Worm (Caenorhabditis elegans) whole organism, L4 larva: ENCODE data around the gene W07A12.8.

Experiments
- F37D6.2 ChIP-seq: sonication (generic microtip); optimal IDR thresholded peaks from 2 replicates; lab custom pipeline; 2016; ENCODE audit warnings: mild to moderate bottlenecking, missing genetic modification characterization, missing compliant biosample characterization
- T20F7.1 ChIP-seq: fragments of 200-800 bp; sonication (Bioruptor generic); optimal IDR thresholded peaks from 2 replicates; lab custom pipeline; 2018; ENCODE audit warnings: mild to moderate bottlenecking, missing genetic modification characterization, missing compliant biosample characterization
- ZK337.2 ChIP-seq: fragments of 200-800 bp; sonication (Bioruptor generic); IDR thresholded peaks from 2 replicates; pipeline ENCODE4 v1.3.6; 2022; ENCODE audit warnings: missing genetic modification reagents, missing genetic modification characterization, missing compliant biosample characterization
- aha-1 ChIP-seq: fragments of 150-350 bp; peaks from one replicate; lab custom pipeline; 2014; ENCODE audit warnings: missing biosample characterization, missing genetic modification characterization
- aly-2 ChIP-seq: sonication (generic microtip); optimal IDR thresholded peaks from 2 replicates; lab custom pipeline; 2018; ENCODE audit warnings: missing biosample characterization, missing genetic modification characterization
- arid-1 ChIP-seq: fragments of 200-800 bp; sonication (Bioruptor generic); conservative IDR thresholded peaks from 2 replicates; pipeline ENCODE4 v1.3.6; 2022; ENCODE audit warnings: missing genetic modification reagents, missing genetic modification characterization, missing compliant biosample characterization
- attf-4 ChIP-seq: sonication (generic microtip); optimal IDR thresholded peaks from 3 replicates; lab custom pipeline; 2017; ENCODE audit warnings: missing biosample characterization, missing genetic modification characterization
- ces-1 ChIP-seq: fragments of 150-350 bp; sonication (generic microtip); optimal IDR thresholded peaks from 4 replicates; lab custom pipeline; 2014; ENCODE audit warnings: missing biosample characterization, missing genetic modification reagents, missing genetic modification characterization
- ctbp-1 ChIP-seq: fragments of 200-800 bp; sonication (Bioruptor generic); IDR thresholded peaks from 2 replicates; pipeline ENCODE4 v1.3.6; 2022; ENCODE audit warnings: missing genetic modification reagents, missing genetic modification characterization, missing compliant biosample characterization
- daf-16 ChIP-seq, 3 experiments: sonication (generic microtip); optimal IDR thresholded peaks; 2 replicates each; lab custom pipeline; 2016 to 2017; ENCODE audit warnings: missing genetic modification characterization in 3 of 3, missing genetic modification reagents in 3 of 3, mild to moderate bottlenecking in 2 of 3, missing compliant biosample characterization in 2 of 3, missing biosample characterization in 1 of 3, moderate library complexity in 1 of 3
- daf-19 ChIP-seq: fragments of 200-800 bp; sonication (Bioruptor generic); conservative IDR thresholded peaks from 2 replicates; pipeline ENCODE4 v1.3.6; 2022; ENCODE audit warnings: missing genetic modification characterization, missing compliant biosample characterization
- dmd-6 ChIP-seq: fragments of 200-800 bp; sonication (Bioruptor generic); IDR thresholded peaks from 2 replicates; pipeline ENCODE4 v1.3.6; 2022; ENCODE audit warnings: missing genetic modification reagents, missing genetic modification characterization, missing compliant biosample characterization
- dpl-1 ChIP-seq: fragments of 150-350 bp; optimal IDR thresholded peaks from 2 replicates; lab custom pipeline; 2014; ENCODE audit warnings: missing biosample characterization, missing genetic modification reagents, missing genetic modification characterization
- dve-1 ChIP-seq: sonication (generic microtip); optimal IDR thresholded peaks from 2 replicates; lab custom pipeline; 2017; ENCODE audit warnings: antibody characterized with exemption, mild to moderate bottlenecking, missing genetic modification characterization, missing compliant biosample characterization; ENCODE audit not compliant: insufficient read depth
- fkh-10 ChIP-seq: fragments of 150-350 bp; optimal IDR thresholded peaks from 2 replicates; lab custom pipeline; 2014; ENCODE audit warnings: missing biosample characterization, missing genetic modification reagents, missing genetic modification characterization
- hlh-11 ChIP-seq: fragments of 200-800 bp; sonication (Bioruptor generic); optimal IDR thresholded peaks from 2 replicates; lab custom pipeline; 2018; ENCODE audit warnings: mild to moderate bottlenecking, missing genetic modification characterization, missing compliant biosample characterization
- hmg-1.1 ChIP-seq: fragments of 200-800 bp; sonication (Bioruptor generic); IDR thresholded peaks from 2 replicates; pipeline ENCODE4 v1.3.6; 2022; ENCODE audit warnings: missing genetic modification reagents, missing genetic modification characterization, missing compliant biosample characterization
- lin-1 ChIP-seq: fragments of 200-800 bp; sonication (Bioruptor generic); IDR thresholded peaks from 2 replicates; pipeline ENCODE4 v1.3.6; 2022; ENCODE audit warnings: missing genetic modification reagents, missing genetic modification characterization, missing compliant biosample characterization
- lin-13 ChIP-seq: fragments of 150-350 bp; optimal IDR thresholded peaks from 2 replicates; lab custom pipeline; 2014; ENCODE audit warnings: missing biosample characterization, missing genetic modification reagents, missing genetic modification characterization
- lin-38 ChIP-seq: fragments of 200-800 bp; sonication (Bioruptor generic); IDR thresholded peaks from 2 replicates; pipeline ENCODE4 v1.3.6; 2022; ENCODE audit warnings: missing genetic modification reagents, missing genetic modification characterization, missing compliant biosample characterization
- lsy-2 ChIP-seq, 2 experiments: fragments of 150-350 bp in 1 of 2; sonication (generic microtip) in 1 of 2; optimal IDR thresholded peaks; 2 replicates each; lab custom pipeline; 2014 to 2017; ENCODE audit warnings: missing biosample characterization in 2 of 2, missing genetic modification characterization in 2 of 2
- mdl-1 ChIP-seq, 2 experiments: fragments of 150-350 bp in 1 of 2; sonication (generic microtip) in 1 of 2; optimal IDR thresholded peaks; 2 replicates each; lab custom pipeline; 2014 to 2017; ENCODE audit warnings: missing biosample characterization in 2 of 2, missing genetic modification characterization in 2 of 2
- mdt-29 ChIP-seq: fragments of 200-800 bp; sonication (Bioruptor generic); IDR thresholded peaks from 2 replicates; pipeline ENCODE4 v1.3.6; 2022; ENCODE audit warnings: missing genetic modification reagents, missing genetic modification characterization, missing compliant biosample characterization
- mep-1 ChIP-seq: fragments of 150-350 bp; sonication (generic microtip); optimal IDR thresholded peaks from 3 replicates; lab custom pipeline; 2014; ENCODE audit warnings: missing biosample characterization, missing genetic modification characterization
- mes-2 ChIP-seq: sonication (generic microtip); optimal IDR thresholded peaks from 2 replicates; lab custom pipeline; 2016; ENCODE audit warnings: missing genotype, mild to moderate bottlenecking, missing genetic modification characterization, missing compliant biosample characterization; ENCODE audit not compliant: poor library complexity, severe bottlenecking
- mxl-3 ChIP-seq: fragments of 200-800 bp; sonication (Bioruptor generic); optimal IDR thresholded peaks from 2 replicates; lab custom pipeline; 2018; ENCODE audit warnings: mild to moderate bottlenecking, missing genetic modification characterization, missing compliant biosample characterization
- nhr-11 ChIP-seq: fragments of 150-350 bp; optimal IDR thresholded peaks from 2 replicates; lab custom pipeline; 2014; ENCODE audit warnings: missing biosample characterization, missing genetic modification characterization
- nhr-28 ChIP-seq: fragments of 150-350 bp; optimal IDR thresholded peaks from 2 replicates; lab custom pipeline; 2014; ENCODE audit warnings: missing biosample characterization, missing genetic modification characterization
- nhr-48 ChIP-seq: sonication (generic microtip); optimal IDR thresholded peaks from 2 replicates; lab custom pipeline; 2016; ENCODE audit warnings: mild to moderate bottlenecking, missing genetic modification characterization, missing compliant biosample characterization
- nhr-6 ChIP-seq: fragments of 150-350 bp; optimal IDR thresholded peaks from 2 replicates; lab custom pipeline; 2014; ENCODE audit warnings: missing biosample characterization, missing genetic modification characterization
- nhr-77 ChIP-seq: fragments of 150-350 bp; optimal IDR thresholded peaks from 2 replicates; lab custom pipeline; 2014; ENCODE audit warnings: missing biosample characterization, missing genetic modification characterization
- pha-4 ChIP-seq, 2 experiments: fragments of 150-350 bp in 1 of 2; fragments of 200-800 bp in 1 of 2; sonication (Bioruptor generic) in 1 of 2; IDR thresholded peaks in 1 of 2; optimal IDR thresholded peaks in 1 of 2; 2 replicates each; pipeline versions ENCODE4 v1.3.6 to Lab custom; 2014 to 2022; ENCODE audit warnings: missing genetic modification characterization in 2 of 2, missing genetic modification reagents in 2 of 2, missing biosample characterization in 1 of 2, missing compliant biosample characterization in 1 of 2
- php-3 ChIP-seq: fragments of 200-800 bp; sonication (Bioruptor generic); IDR thresholded peaks from 2 replicates; pipeline ENCODE4 v1.3.6; 2022; ENCODE audit warnings: missing genetic modification reagents, missing genetic modification characterization, missing compliant biosample characterization
- pqm-1 ChIP-seq: sonication (generic microtip); optimal IDR thresholded peaks from 2 replicates; lab custom pipeline; 2017; ENCODE audit warnings: missing biosample characterization, missing genetic modification characterization
- tra-1 ChIP-seq: fragments of 200-800 bp; sonication (Bioruptor generic); IDR thresholded peaks from 2 replicates; pipeline ENCODE4 v1.3.6; 2022; ENCODE audit warnings: missing genetic modification reagents, missing genetic modification characterization, missing compliant biosample characterization
- unc-62 ChIP-seq, 3 experiments: fragments of 150-350 bp in 1 of 3; sonication (generic microtip); optimal IDR thresholded peaks in 2 of 3; peaks in 1 of 3; 1 replicate in 1 of 3; 2 replicates in 2 of 3; lab custom pipeline; 2014 to 2017; ENCODE audit warnings: missing biosample characterization in 3 of 3, missing genetic modification characterization in 3 of 3, missing genetic modification reagents in 3 of 3, missing genotype in 1 of 3
- zip-2 ChIP-seq: fragments of 150-350 bp; optimal IDR thresholded peaks from 2 replicates; lab custom pipeline; 2014; ENCODE audit warnings: missing biosample characterization, missing genetic modification characterization
- ztf-11 ChIP-seq: fragments of 150-350 bp; optimal IDR thresholded peaks from 2 replicates; lab custom pipeline; 2014; ENCODE audit warnings: missing biosample characterization, missing genetic modification characterization

The W07A12.8 gene

DNA sequence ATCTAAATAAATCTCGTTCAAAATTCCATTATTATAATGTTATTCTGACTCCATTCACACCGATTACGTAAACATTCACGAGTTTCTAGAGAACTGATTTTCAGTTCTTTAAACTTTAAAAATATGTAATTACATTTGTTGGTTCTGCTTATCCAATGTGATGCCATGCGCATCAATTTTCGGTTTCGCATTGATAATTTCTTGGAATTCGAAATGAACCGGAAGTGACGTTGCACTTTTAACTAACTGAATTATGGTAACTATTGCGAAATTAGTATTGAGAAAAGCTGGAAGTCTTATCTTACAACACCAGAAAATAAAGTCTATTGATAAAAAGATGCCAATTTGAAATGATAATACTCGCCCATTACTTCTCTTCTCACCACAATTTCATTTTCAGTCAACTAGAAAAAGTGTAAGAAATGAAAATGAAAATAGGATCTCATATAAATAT lies 47.8 kb downstream of the W07A12.8 start:
- TF ChIP-seq pqm-1 (tag; lab: Kevin White, UChicago) (peak; percentile 91), F37D6.2 (tag; lab: Kevin White, UChicago) (peak; percentile 7), daf-19 (GFP tag; lab: Robert Waterston, UW) (0 out of 2 replicates have a peak, but pooled peaks have one; percentile 55), T20F7.1 (GFP tag; lab: Kevin White, UChicago) (peak; percentile 5), arid-1 (GFP tag; lab: Robert Waterston, UW) (no peak), dve-1 (tag; lab: Kevin White, UChicago) (peak; percentile 59), nhr-11 (tag; lab: Kevin White, UChicago) (peak; percentile 8), nhr-77 (tag; lab: Kevin White, UChicago) (peak; percentile 70), dmd-6 (GFP tag; lab: Robert Waterston, UW) (peak; percentile 59), pha-4 (GFP tag; IDR thresholded peaks at IDR 0.05; lab: Robert Waterston, UW) (no peak), pha-4 (tag; optimal IDR thresholded peaks at IDR 0.05; lab: Kevin White, UChicago) (no peak), lsy-2 (tag; optimal IDR thresholded peaks at IDR 0.05; lab: Kevin White, UChicago) (peak in 1 of 2 experiments; percentile 46), aha-1 (tag; lab: Kevin White, UChicago) (peak; percentile 69), dpl-1 (no peak), daf-16 (GFP tag; optimal IDR thresholded peaks at IDR 0.05; lab: Kevin White, UChicago) (no peak), daf-16 (tag; optimal IDR thresholded peaks at IDR 0.05; lab: Kevin White, UChicago) (peak; percentile 60), fkh-10 (no peak), lin-1 (peak; percentile 67; the same call in 1 of the 2 replicates), ces-1 (GFP tag; lab: Kevin White, UChicago) (peak; percentile 52), unc-62 (GFP tag; optimal IDR thresholded peaks at IDR 0.05 in 1 of 2; lab: Kevin White, UChicago) (peak in 1 of 2 experiments; percentile 34), unc-62 (tag; optimal IDR thresholded peaks at IDR 0.05; lab: Kevin White, UChicago) (no peak), nhr-48 (tag; lab: Kevin White, UChicago) (peak; percentile 58), nhr-28 (tag; lab: Kevin White, UChicago) (peak; percentile 75), ctbp-1 (GFP tag; lab: Robert Waterston, UW) (no peak), mep-1 (tag; lab: Kevin White, UChicago) (peak; percentile 70), hlh-11 (peak; percentile 36)

DNA sequence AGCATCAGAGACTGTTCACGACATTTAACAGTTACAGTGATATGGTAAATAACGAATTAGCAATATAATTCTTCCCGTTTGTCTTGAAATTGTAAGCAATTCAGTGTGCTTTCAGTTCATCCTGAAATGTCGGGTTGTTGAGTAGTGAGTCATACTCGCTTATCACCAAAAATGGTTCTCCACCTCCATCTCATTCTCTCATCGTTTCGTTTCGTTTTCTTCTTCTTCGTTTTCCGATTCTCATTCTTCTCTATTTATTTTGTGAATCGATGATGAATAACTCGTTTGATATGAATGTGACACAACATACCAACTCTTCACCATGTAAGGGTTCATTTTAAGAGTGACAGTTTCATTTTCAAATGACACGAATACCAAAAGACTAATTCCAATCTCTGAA lies 49.2 kb downstream of the W07A12.8 start:
- peak; percentile 77 for TF ChIP-seq pqm-1 (tag; lab: Kevin White, UChicago)
- peak; percentile 46 for TF ChIP-seq dve-1 (tag; lab: Kevin White, UChicago)
- no peak for TF ChIP-seq tra-1
- peak; percentile 9 for TF ChIP-seq mep-1 (tag; lab: Kevin White, UChicago)
- TF ChIP-seq lin-13 (GFP tag; lab: Kevin White, UChicago): no peak
- TF ChIP-seq unc-62 (GFP tag; optimal IDR thresholded peaks at IDR 0.05 in 1 of 2; lab: Kevin White, UChicago): peak in 1 of 2 experiments; percentile 43
- no peak for TF ChIP-seq unc-62 (tag; optimal IDR thresholded peaks at IDR 0.05; lab: Kevin White, UChicago)
- peak; percentile 66 for TF ChIP-seq nhr-6 (tag; lab: Kevin White, UChicago)
- TF ChIP-seq zip-2: no peak
- no peak for TF ChIP-seq daf-16 (GFP tag; optimal IDR thresholded peaks at IDR 0.05; lab: Kevin White, UChicago)
- TF ChIP-seq daf-16 (tag; optimal IDR thresholded peaks at IDR 0.05; lab: Kevin White, UChicago): peak; percentile 41
- no peak for TF ChIP-seq attf-4 (tag; lab: Kevin White, UChicago)
- no peak for TF ChIP-seq mes-2 (tag; lab: Kevin White, UChicago)
- peak in 1 of 2 experiments; percentile 10 for TF ChIP-seq lsy-2 (tag; optimal IDR thresholded peaks at IDR 0.05; lab: Kevin White, UChicago)
- no peak for TF ChIP-seq mdt-29
- no peak for TF ChIP-seq ZK337.2 (GFP tag; lab: Robert Waterston, UW)
- 0 out of 2 replicates have a peak, but pooled peaks have one; percentile 35 for TF ChIP-seq php-3 (GFP tag; lab: Robert Waterston, UW)
- peak; percentile 59 for TF ChIP-seq dmd-6 (GFP tag; lab: Robert Waterston, UW)
- TF ChIP-seq aly-2 (tag; lab: Kevin White, UChicago): no peak
- TF ChIP-seq mdl-1 (tag; optimal IDR thresholded peaks at IDR 0.05; lab: Kevin White, UChicago): peak in 1 of 2 experiments; percentile 14
- no peak for TF ChIP-seq lin-38
- TF ChIP-seq ztf-11 (tag; lab: Kevin White, UChicago): no peak
- peak; percentile 74 for TF ChIP-seq nhr-28 (tag; lab: Kevin White, UChicago)
- TF ChIP-seq nhr-77 (tag; lab: Kevin White, UChicago): peak; percentile 22
- no peak for TF ChIP-seq hmg-1.1 (GFP tag; lab: Robert Waterston, UW)
- TF ChIP-seq mxl-3 (GFP tag; lab: Kevin White, UChicago): peak; percentile 27
- TF ChIP-seq hlh-11: peak; percentile 40
